Worm (Caenorhabditis elegans) whole organism, mixed stage, embryonic: Measurements from ENCODE around the gene F53A9.6.

Experiments
- M03D4.4 ChIP-seq: sonication (generic microtip); optimal IDR thresholded peaks from 2 replicates; lab custom pipeline; 2017; ENCODE audit warnings: mild to moderate bottlenecking, missing genetic modification characterization, missing compliant biosample characterization
- bed-3 ChIP-seq: fragments of 200-800 bp; sonication (Bioruptor generic); optimal IDR thresholded peaks from 3 replicates; lab custom pipeline; 2018; ENCODE audit warnings: mild to moderate bottlenecking, missing genetic modification characterization, moderate library complexity, missing compliant biosample characterization
- ceh-83 ChIP-seq: fragments of 200-800 bp; sonication (Bioruptor generic); optimal IDR thresholded peaks from 2 replicates; lab custom pipeline; 2018; ENCODE audit warnings: mild to moderate bottlenecking, missing genetic modification characterization, missing compliant biosample characterization
- ces-1 ChIP-seq: fragments of 150-350 bp; optimal IDR thresholded peaks from 2 replicates; lab custom pipeline; 2014; ENCODE audit warnings: missing biosample characterization, missing genetic modification reagents, missing genetic modification characterization
- cnd-1 ChIP-seq: fragments of 200-800 bp; sonication (Bioruptor generic); optimal IDR thresholded peaks from 2 replicates; lab custom pipeline; 2018; ENCODE audit warnings: mild to moderate bottlenecking, missing genetic modification characterization, missing compliant biosample characterization
- drap-1 ChIP-seq: fragments of 200-800 bp; sonication (Bioruptor generic); optimal IDR thresholded peaks from 3 replicates; lab custom pipeline; 2018; ENCODE audit warnings: mild to moderate bottlenecking, missing genetic modification characterization, missing compliant biosample characterization
- elt-1 ChIP-seq: sonication (generic microtip); optimal IDR thresholded peaks from 2 replicates; lab custom pipeline; 2017; ENCODE audit warnings: missing genetic modification characterization, mild to moderate bottlenecking, missing compliant biosample characterization, antibody characterized with exemption, moderate library complexity, borderline replicate concordance; ENCODE audit not compliant: insufficient read depth
- elt-3 ChIP-seq: fragments of 150-350 bp; optimal IDR thresholded peaks from 2 replicates; lab custom pipeline; 2014; ENCODE audit warnings: missing biosample characterization, missing genetic modification characterization
- flh-1 ChIP-seq: fragments of 200-800 bp; sonication (Bioruptor generic); optimal IDR thresholded peaks from 2 replicates; lab custom pipeline; 2018; ENCODE audit warnings: mild to moderate bottlenecking, missing genetic modification characterization, moderate library complexity, missing compliant biosample characterization
- ham-2 ChIP-seq: fragments of 200-800 bp; sonication (Bioruptor generic); optimal IDR thresholded peaks from 2 replicates; lab custom pipeline; 2018; ENCODE audit warnings: mild to moderate bottlenecking, missing genetic modification characterization, missing compliant biosample characterization
- hlh-1 ChIP-seq: fragments of 150-350 bp; optimal IDR thresholded peaks from 2 replicates; lab custom pipeline; 2014; ENCODE audit warnings: missing biosample characterization, missing genetic modification reagents, missing genetic modification characterization
- lin-13 ChIP-seq: fragments of 150-350 bp; optimal IDR thresholded peaks from 2 replicates; lab custom pipeline; 2014; ENCODE audit warnings: missing biosample characterization, missing genetic modification characterization
- lsy-2 ChIP-seq: fragments of 150-350 bp; optimal IDR thresholded peaks from 2 replicates; lab custom pipeline; 2014; ENCODE audit warnings: missing biosample characterization, missing genetic modification characterization
- mab-5 ChIP-seq: fragments of 150-350 bp; optimal IDR thresholded peaks from 2 replicates; lab custom pipeline; 2014; ENCODE audit warnings: missing biosample characterization, missing genetic modification characterization
- mep-1 ChIP-seq: fragments of 150-350 bp; optimal IDR thresholded peaks from 2 replicates; lab custom pipeline; 2017; ENCODE audit warnings: missing biosample characterization, missing genetic modification reagents, missing genetic modification characterization, inconsistent platforms
- nhr-12 ChIP-seq: fragments of 150-350 bp; optimal IDR thresholded peaks from 2 replicates; lab custom pipeline; 2014; ENCODE audit warnings: missing biosample characterization, missing genetic modification characterization
- nhr-2 ChIP-seq: fragments of 150-350 bp; optimal IDR thresholded peaks from 2 replicates; lab custom pipeline; 2014; ENCODE audit warnings: missing biosample characterization, missing genetic modification characterization
- nhr-237 ChIP-seq: fragments of 150-350 bp; optimal IDR thresholded peaks from 2 replicates; lab custom pipeline; 2014; ENCODE audit warnings: missing biosample characterization, missing genetic modification characterization
- nhr-76 ChIP-seq: sonication (generic microtip); optimal IDR thresholded peaks from 2 replicates; lab custom pipeline; 2017; ENCODE audit warnings: missing biosample characterization, missing genetic modification characterization
- pha-4 ChIP-seq: fragments of 150-350 bp; optimal IDR thresholded peaks from 2 replicates; lab custom pipeline; 2018; ENCODE audit warnings: missing biosample characterization, missing genetic modification reagents, missing genetic modification characterization
- sem-2 ChIP-seq: fragments of 200-800 bp; sonication (Bioruptor generic); optimal IDR thresholded peaks from 2 replicates; lab custom pipeline; 2018; ENCODE audit warnings: mild to moderate bottlenecking, missing genetic modification characterization, missing compliant biosample characterization
- snpc-4 ChIP-seq: fragments of 150-350 bp; optimal IDR thresholded peaks from 2 replicates; lab custom pipeline; 2014; ENCODE audit warnings: missing biosample characterization, missing genetic modification characterization
- sptf-1 ChIP-seq: sonication (generic microtip); optimal IDR thresholded peaks from 2 replicates; lab custom pipeline; 2017; ENCODE audit warnings: mild to moderate bottlenecking, missing genetic modification characterization, moderate library complexity, missing compliant biosample characterization
- tbx-8 ChIP-seq: fragments of 200-800 bp; sonication (Bioruptor generic); optimal IDR thresholded peaks from 2 replicates; lab custom pipeline; 2018; ENCODE audit warnings: mild to moderate bottlenecking, missing genetic modification characterization, moderate library complexity, missing compliant biosample characterization
- unc-120 ChIP-seq: sonication (generic microtip); optimal IDR thresholded peaks from 2 replicates; lab custom pipeline; 2017; ENCODE audit warnings: missing genetic modification characterization, missing compliant biosample characterization; ENCODE audit not compliant: poor library complexity, severe bottlenecking
- unc-39 ChIP-seq: fragments of 150-350 bp; optimal IDR thresholded peaks from 2 replicates; lab custom pipeline; 2014; ENCODE audit warnings: missing biosample characterization, missing genetic modification characterization
- unc-62 ChIP-seq: fragments of 150-350 bp; optimal IDR thresholded peaks from 2 replicates; lab custom pipeline; 2014; ENCODE audit warnings: missing biosample characterization, missing genetic modification reagents, missing genetic modification characterization
- zip-8 ChIP-seq: fragments of 150-350 bp; optimal IDR thresholded peaks from 2 replicates; lab custom pipeline; 2014; ENCODE audit warnings: missing biosample characterization, missing genetic modification characterization
- ztf-11 ChIP-seq: fragments of 150-350 bp; optimal IDR thresholded peaks from 2 replicates; lab custom pipeline; 2014; ENCODE audit warnings: missing biosample characterization, missing genetic modification characterization

Gene F53A9.6

ce11 chrX:8745524-8745923, 31.9 kb upstream of the F53A9.6 start:
- TF ChIP-seq hlh-1 (tag; lab: Kevin White, UChicago) (no peak), flh-1 (GFP tag; lab: Kevin White, UChicago) (no peak), drap-1 (GFP tag; lab: Kevin White, UChicago) (no peak), zip-8 (tag; lab: Kevin White, UChicago) (no peak)

- TF ChIP-seq unc-62 (GFP tag; lab: Kevin White, UChicago) (no peak), nhr-2 (tag; lab: Kevin White, UChicago) (no peak), bed-3 (GFP tag; lab: Kevin White, UChicago) (no peak), ztf-11 (tag; lab: Kevin White, UChicago) (no peak), unc-120 (tag; lab: Kevin White, UChicago) (no peak), lin-13 (tag; lab: Kevin White, UChicago) (no peak), tbx-8 (no peak), ceh-83 (GFP tag; lab: Kevin White, UChicago) (no peak), mep-1 (tag; lab: Kevin White, UChicago) (no peak)
These were observed 30.8 kb upstream of the F53A9.6 start for ce11 chrX:8744192-8744985.

- TF ChIP-seq elt-1 (tag; lab: Kevin White, UChicago), result no peak
- no peak for TF ChIP-seq pha-4
- TF ChIP-seq nhr-237 (tag; lab: Kevin White, UChicago), result no peak
- TF ChIP-seq ztf-11 (tag; lab: Kevin White, UChicago), result no peak
- TF ChIP-seq ceh-83 (GFP tag; lab: Kevin White, UChicago), result no peak
- TF ChIP-seq sem-2 (GFP tag; lab: Kevin White, UChicago), result no peak
- no peak for TF ChIP-seq ces-1 (GFP tag; lab: Kevin White, UChicago)
- no peak for TF ChIP-seq snpc-4
- TF ChIP-seq nhr-12 (tag; lab: Kevin White, UChicago), result no peak
These were observed 29.3 kb upstream of the F53A9.6 start, which contains the start of gene M02D8.7 for ce11 chrX:8742896-8743295. M02D8.7 (minus strand) TSS chrX:8742996.

DNA sequence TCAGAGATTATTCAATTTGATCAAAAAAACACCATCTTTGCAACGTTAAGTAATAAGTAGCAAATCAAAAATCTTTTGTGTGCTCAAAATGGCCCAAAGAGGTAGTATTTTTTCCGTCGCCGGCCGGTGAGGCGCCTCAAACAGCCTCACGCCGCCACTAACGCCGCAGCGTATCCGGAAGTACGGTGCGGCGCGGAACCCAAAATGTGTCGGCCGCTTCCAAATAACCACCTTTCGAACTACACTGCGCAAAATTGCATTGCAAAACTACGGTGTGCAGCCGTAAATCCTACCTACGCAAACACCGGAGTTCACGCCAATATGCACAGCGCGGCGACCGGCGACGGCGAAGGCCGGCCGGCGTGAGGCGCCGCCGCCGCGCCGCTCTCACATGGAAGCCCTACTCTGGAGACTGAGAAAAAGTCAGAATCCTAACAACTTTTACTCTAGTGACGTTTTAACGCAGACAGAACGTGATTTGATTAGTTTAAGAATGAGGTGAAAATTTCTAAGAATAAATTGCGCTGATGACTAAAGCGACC, 28.1 kb upstream of the F53A9.6 start:
- TF ChIP-seq elt-1 (tag; lab: Kevin White, UChicago) (no peak), unc-62 (GFP tag; lab: Kevin White, UChicago) (no peak), ztf-11 (tag; lab: Kevin White, UChicago) (no peak), pha-4 (no peak), ceh-83 (GFP tag; lab: Kevin White, UChicago) (no peak), sptf-1 (tag; lab: Kevin White, UChicago) (no peak), cnd-1 (tag; lab: Kevin White, UChicago) (no peak), ham-2 (GFP tag; lab: Kevin White, UChicago) (no peak), mab-5 (tag; lab: Kevin White, UChicago) (no peak), nhr-12 (tag; lab: Kevin White, UChicago) (no peak)

DNA sequence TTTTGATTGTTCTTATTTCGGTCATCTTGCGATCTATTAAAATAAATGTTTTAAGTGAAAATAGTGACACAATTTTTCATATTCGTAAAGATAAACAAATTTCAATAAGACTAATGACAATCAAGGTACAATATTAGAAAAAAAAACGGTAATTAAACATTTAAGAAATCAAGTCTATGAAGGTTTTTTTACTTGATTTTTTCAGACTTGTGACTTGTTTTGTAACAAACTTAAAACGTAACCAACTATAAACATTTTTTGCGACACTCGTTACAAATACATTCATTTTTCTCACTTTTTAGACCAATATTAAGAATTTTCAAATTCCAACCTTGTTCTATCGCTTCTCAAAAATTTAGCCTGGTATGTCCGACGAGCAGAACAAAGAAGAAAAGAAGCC, 25.8 kb upstream of the F53A9.6 start, which contains the start of gene M02D8.2:
M02D8.2 (plus strand) TSS at position 301 of the 400 bp plus-strand sequence.
- TF ChIP-seq elt-3 (tag; lab: Kevin White, UChicago), result no peak
- no peak for TF ChIP-seq bed-3 (GFP tag; lab: Kevin White, UChicago)
- no peak for TF ChIP-seq unc-39 (tag; lab: Kevin White, UChicago)
- TF ChIP-seq unc-120 (tag; lab: Kevin White, UChicago), result no peak
- TF ChIP-seq nhr-76 (tag; lab: Kevin White, UChicago), result no peak
- no peak for TF ChIP-seq ceh-83 (GFP tag; lab: Kevin White, UChicago)
- no peak for TF ChIP-seq flh-1 (GFP tag; lab: Kevin White, UChicago)
- TF ChIP-seq lsy-2 (tag; lab: Kevin White, UChicago), result no peak
- TF ChIP-seq sem-2 (GFP tag; lab: Kevin White, UChicago), result no peak
- TF ChIP-seq lin-13 (tag; lab: Kevin White, UChicago), result no peak
- no peak for TF ChIP-seq M03D4.4 (tag; lab: Kevin White, UChicago)
- TF ChIP-seq unc-62 (GFP tag; lab: Kevin White, UChicago), result no peak
- no peak for TF ChIP-seq elt-1 (tag; lab: Kevin White, UChicago)
- no peak for TF ChIP-seq pha-4
- no peak for TF ChIP-seq cnd-1 (tag; lab: Kevin White, UChicago)
